Worm (Caenorhabditis elegans): ENCODE results near the gene srsx-12.

Gene srsx-12

DNA sequence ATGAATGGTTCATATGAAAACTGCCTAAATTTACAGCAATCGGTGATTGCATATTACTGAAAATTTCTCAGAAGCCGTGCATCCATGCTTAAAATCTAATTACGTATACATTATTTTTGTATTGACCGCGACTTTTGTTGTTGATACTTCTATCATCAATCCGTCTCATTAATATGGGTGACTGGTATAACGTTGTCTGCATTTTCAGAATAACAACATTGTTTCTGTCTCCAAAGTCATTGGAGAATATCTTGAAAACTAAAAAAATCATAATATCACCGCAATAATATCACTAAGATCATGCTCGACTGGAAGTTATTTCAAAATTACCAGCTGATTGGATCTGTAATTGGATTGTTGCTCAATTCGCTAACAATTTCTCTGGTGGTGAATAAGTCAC, 29.3 kb downstream of the srsx-12 start, which contains the start of gene str-207:
Gene str-207 (plus strand): TSS at position 301 of the 400 bp plus-strand sequence.
- no peak for TF ChIP-seq syd-9 (tag; optimal IDR thresholded peaks at IDR 0.05)
- TF ChIP-seq ztf-16 (tag; optimal IDR thresholded peaks at IDR 0.05) = no peak
- no peak for TF ChIP-seq F13H6.1 (tag; optimal IDR thresholded peaks at IDR 0.05)

DNA sequence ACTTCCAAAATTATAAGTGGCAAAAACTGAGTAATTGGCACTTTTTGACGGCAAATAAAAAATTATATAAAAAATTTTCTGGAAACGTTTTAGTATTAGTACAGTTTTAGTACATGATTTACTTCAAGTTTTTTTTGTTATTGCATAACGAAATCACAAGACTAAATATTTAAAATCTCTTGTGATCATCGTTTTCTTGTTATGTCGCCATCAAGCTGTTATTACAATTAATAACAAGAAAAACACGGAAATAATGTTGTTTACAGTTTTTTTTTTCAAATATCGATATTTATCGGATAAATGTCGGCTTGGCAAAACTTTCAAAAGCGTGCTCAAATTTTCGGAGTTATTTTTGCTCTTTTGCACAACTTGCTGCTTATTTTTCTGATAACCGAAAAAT, 32.1 kb downstream of the srsx-12 start, which contains the start of gene str-209:
Gene str-209 (plus strand): TSS at position 301 of the 400 bp plus-strand sequence.
- no peak for TF ChIP-seq Y22D7AL.16 (tag; optimal IDR thresholded peaks at IDR 0.05)
- no peak for TF ChIP-seq mec-3 (tag; optimal IDR thresholded peaks at IDR 0.05; ENCODE audit: borderline replicate concordance)
- no peak for TF ChIP-seq hlh-13 (GFP tag; optimal IDR thresholded peaks at IDR 0.05)
- TF ChIP-seq che-1 (tag; optimal IDR thresholded peaks at IDR 0.05) = no peak
- no peak for TF ChIP-seq pax-1 (tag; optimal IDR thresholded peaks at IDR 0.05)
- no peak for TF ChIP-seq npax-4 (tag; optimal IDR thresholded peaks at IDR 0.05)
- no peak for TF ChIP-seq ref-2 (tag; optimal IDR thresholded peaks at IDR 0.05)
- TF ChIP-seq elt-4 (tag; optimal IDR thresholded peaks at IDR 0.05) = no peak
- TF ChIP-seq sox-4 (tag; optimal IDR thresholded peaks at IDR 0.05) = no peak
- TF ChIP-seq zip-5 (tag; optimal IDR thresholded peaks at IDR 0.05) = no peak
- no peak for TF ChIP-seq fax-1 (tag; optimal IDR thresholded peaks at IDR 0.05)
- no peak for TF ChIP-seq nhr-11 (tag; optimal IDR thresholded peaks at IDR 0.05)
- no peak for TF ChIP-seq syd-9 (tag; optimal IDR thresholded peaks at IDR 0.05)
- no peak for TF ChIP-seq unc-3 (GFP tag; conservative IDR thresholded peaks at IDR 0.05)
- TF ChIP-seq unc-3 (tag; optimal IDR thresholded peaks at IDR 0.05) = no peak
- no peak for TF ChIP-seq hlh-30 (tag; optimal IDR thresholded peaks at IDR 0.05; ENCODE audit: insufficient read depth)
- TF ChIP-seq fkh-6 (tag; optimal IDR thresholded peaks at IDR 0.05) = no peak
- TF ChIP-seq C08G9.2 (tag; optimal IDR thresholded peaks at IDR 0.05) = no peak
- no peak for TF ChIP-seq dve-1 (tag; optimal IDR thresholded peaks at IDR 0.05)
- TF ChIP-seq sox-2 (GFP tag; IDR thresholded peaks at IDR 0.05) = no peak

DNA sequence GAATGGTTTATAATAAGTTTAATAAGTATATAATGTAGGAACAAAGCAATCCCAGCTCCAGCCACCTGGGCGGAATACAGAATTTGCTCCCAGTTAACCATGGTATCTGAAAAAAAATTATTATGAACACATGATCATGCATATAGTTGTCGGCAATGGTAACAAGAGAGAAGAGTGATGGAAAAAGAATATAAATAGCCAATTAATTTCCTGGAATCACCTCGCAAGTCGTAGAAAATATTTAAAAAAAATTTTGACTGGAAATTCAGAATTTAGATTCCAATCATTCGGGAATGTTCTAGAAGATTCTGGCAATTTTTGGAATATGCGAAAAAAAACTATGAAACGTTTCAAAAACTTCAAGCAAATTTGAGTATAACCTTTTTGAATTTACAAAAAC, 36.6 kb downstream of the srsx-12 start, which contains the start of gene str-211:
Gene str-211 (minus strand): TSS at position 101 of the 400 bp plus-strand sequence.
- no peak for TF ChIP-seq syd-9 (tag; optimal IDR thresholded peaks at IDR 0.05)
- no peak for TF ChIP-seq eyg-1 (tag; optimal IDR thresholded peaks at IDR 0.05)
- TF ChIP-seq pax-1 (tag; optimal IDR thresholded peaks at IDR 0.05) = no peak
- no peak for TF ChIP-seq ahr-1 (tag; optimal IDR thresholded peaks at IDR 0.05)
- TF ChIP-seq pqm-1 (tag; optimal IDR thresholded peaks at IDR 0.05) = no peak
- TF ChIP-seq ttx-3 (tag; optimal IDR thresholded peaks at IDR 0.05) = no peak
- TF ChIP-seq ceh-14 (tag; optimal IDR thresholded peaks at IDR 0.05) = no peak
- TF ChIP-seq ceh-48 (tag; optimal IDR thresholded peaks at IDR 0.05) = no peak
- no peak for TF ChIP-seq sox-2 (GFP tag; IDR thresholded peaks at IDR 0.05)
- TF ChIP-seq hlh-15 (tag; optimal IDR thresholded peaks at IDR 0.05) = no peak
- no peak for TF ChIP-seq odd-2 (tag; optimal IDR thresholded peaks at IDR 0.05)
- TF ChIP-seq ceh-31 (tag; optimal IDR thresholded peaks at IDR 0.05) = no peak
- no peak for TF ChIP-seq hlh-8 (tag; optimal IDR thresholded peaks at IDR 0.05)

ce11 chrV:4937337-4937736, 43.4 kb downstream of the srsx-12 start:
- TF ChIP-seq gmeb-2 (tag; optimal IDR thresholded peaks at IDR 0.05) = no peak
- TF ChIP-seq odd-2 (tag; optimal IDR thresholded peaks at IDR 0.05) = no peak
- TF ChIP-seq ref-2 (tag; optimal IDR thresholded peaks at IDR 0.05) = no peak
- no peak for TF ChIP-seq pag-3 (tag; optimal IDR thresholded peaks at IDR 0.05; ENCODE audit: borderline replicate concordance)
- TF ChIP-seq ceh-6 (GFP tag; optimal IDR thresholded peaks at IDR 0.05) = no peak
- TF ChIP-seq ceh-9 (tag; optimal IDR thresholded peaks at IDR 0.05) = no peak
- TF ChIP-seq madf-2 (tag; optimal IDR thresholded peaks at IDR 0.05) = no peak
- no peak for TF ChIP-seq ets-4 (tag; optimal IDR thresholded peaks at IDR 0.05)
- no peak for TF ChIP-seq ceh-19 (GFP tag; optimal IDR thresholded peaks at IDR 0.05)
- TF ChIP-seq hlh-6 (tag; optimal IDR thresholded peaks at IDR 0.05) = no peak
- no peak for TF ChIP-seq ceh-22 (tag; optimal IDR thresholded peaks at IDR 0.05)
- TF ChIP-seq che-1 (tag; optimal IDR thresholded peaks at IDR 0.05) = no peak
- TF ChIP-seq dve-1 (tag; optimal IDR thresholded peaks at IDR 0.05) = no peak
- TF ChIP-seq F13H6.1 (tag; optimal IDR thresholded peaks at IDR 0.05) = no peak
- TF ChIP-seq C08G9.2 (tag; optimal IDR thresholded peaks at IDR 0.05) = no peak
- no peak for TF ChIP-seq ceh-14 (tag; optimal IDR thresholded peaks at IDR 0.05)
- TF ChIP-seq ceh-2 (tag; optimal IDR thresholded peaks at IDR 0.05) = no peak
- no peak for TF ChIP-seq lim-6 (tag; optimal IDR thresholded peaks at IDR 0.05)
- no peak for TF ChIP-seq syd-9 (tag; optimal IDR thresholded peaks at IDR 0.05)
- no peak for TF ChIP-seq fax-1 (tag; optimal IDR thresholded peaks at IDR 0.05)

Measured in whole organism, late embryonic.